Worm (Caenorhabditis elegans): ENCODE data around the gene C04C3.4.
"Not testable (repeated sequence)": the region's sequence is repeated elsewhere in the genome, so short reads cannot be mapped to it uniquely, and the experiment has no call there.

Gene C04C3.4

DNA sequence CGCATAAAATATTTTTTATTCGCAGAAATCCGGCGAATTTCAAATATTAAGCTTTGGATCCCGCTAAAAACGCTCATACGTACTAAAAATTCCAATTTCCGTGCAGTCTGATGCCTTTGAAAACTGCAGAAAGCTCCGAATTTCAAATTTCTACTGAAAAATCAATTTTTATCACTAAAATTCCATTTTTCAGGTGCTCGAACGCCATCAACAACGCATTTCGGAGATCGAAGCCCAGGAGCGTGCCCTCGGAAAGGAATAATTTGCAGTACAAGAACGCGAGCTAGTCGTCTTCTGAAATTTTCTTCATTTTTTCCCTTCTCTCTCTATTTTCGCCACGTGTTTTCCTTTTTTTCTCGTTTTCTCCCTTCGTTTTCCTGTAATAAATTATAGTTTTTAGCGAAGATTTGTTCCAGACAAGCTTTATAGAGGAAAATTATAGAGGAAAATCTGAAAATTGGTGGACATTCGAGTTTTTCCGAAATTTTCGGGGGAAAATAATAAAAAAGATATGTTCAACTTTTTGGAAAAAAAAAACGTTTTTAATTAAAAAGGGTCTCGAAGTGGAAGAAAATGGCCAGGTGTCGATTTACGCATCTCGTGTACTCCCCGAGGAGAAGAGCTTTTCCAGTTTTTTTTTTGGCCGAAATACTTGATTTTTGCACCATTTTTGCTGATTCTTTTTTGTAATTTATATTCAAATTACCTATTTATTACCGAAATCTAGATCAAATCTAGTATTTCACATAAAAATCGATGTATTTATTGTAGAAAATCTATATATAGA lies 7.5 kb upstream of the C04C3.4 start:
- TF ChIP-seq crh-2 (tag; optimal IDR thresholded peaks at IDR 0.05) (peak; percentile 9), unc-39 (tag; optimal IDR thresholded peaks at IDR 0.05) (no peak), ama-1 (optimal IDR thresholded peaks at IDR 0.05) (peak; percentile 53), lsy-2 (tag; optimal IDR thresholded peaks at IDR 0.05) (peak in 1 of 2 experiments; percentile 6), sma-3 (GFP tag; optimal IDR thresholded peaks at IDR 0.05) (no peak), dmd-4 (tag; optimal IDR thresholded peaks at IDR 0.05) (no peak), C34F6.9 (tag; optimal IDR thresholded peaks at IDR 0.05) (no peak)

DNA sequence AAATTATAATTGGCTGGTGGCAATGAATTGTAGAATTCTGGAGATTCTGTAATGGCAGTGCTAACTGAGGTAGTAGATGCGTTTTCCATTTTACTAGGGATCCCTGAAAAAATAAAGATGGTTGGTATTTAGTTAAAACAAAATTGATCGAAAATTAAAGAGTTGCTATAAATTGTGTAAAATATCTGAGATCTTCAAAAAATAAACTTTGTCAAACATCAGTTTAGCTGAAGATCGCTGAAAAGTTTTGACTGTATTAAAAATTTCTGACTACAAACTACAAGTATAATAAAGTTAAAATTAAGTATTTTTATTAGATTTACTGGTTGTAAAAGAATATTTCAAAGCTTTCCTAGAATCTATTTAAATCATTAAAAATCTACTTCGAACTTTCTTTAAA lies 4.2 kb upstream of the C04C3.4 start, which contains the start of gene B0546.5:
B0546.5 (minus strand) TSS at position 101 of the 400 bp plus-strand sequence.
- TF ChIP-seq nhr-23, mbf-1, nhr-21 (tag; optimal IDR thresholded peaks at IDR 0.05): not testable (repeated sequence)

DNA sequence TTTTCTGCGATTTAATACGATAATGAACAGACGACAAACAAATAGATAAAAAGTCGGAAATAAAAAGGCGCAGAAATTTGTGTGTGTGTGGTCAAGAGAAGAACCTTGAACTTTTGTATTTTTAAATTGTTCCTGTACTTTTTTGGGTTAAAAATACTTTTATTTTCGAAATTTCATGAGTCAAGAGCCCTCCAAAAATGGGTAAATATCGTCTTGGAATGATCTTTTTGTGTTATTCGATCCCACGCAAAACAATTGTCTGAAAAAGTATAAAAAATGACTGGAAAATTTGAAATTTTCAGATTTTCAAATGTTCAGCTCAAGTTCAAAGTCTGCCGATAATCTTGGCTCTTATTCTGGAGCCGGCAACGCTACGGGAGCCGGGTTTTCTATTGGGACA lies 1.4 kb downstream of the C04C3.4 start, which contains the start of gene C04C3.14:
C04C3.14 (plus strand) TSS at position 301 of the 400 bp plus-strand sequence.
- no peak for TF ChIP-seq C34F6.9 (tag; optimal IDR thresholded peaks at IDR 0.05)
- TF ChIP-seq nhr-11 (tag; optimal IDR thresholded peaks at IDR 0.05) = no peak
- no peak for TF ChIP-seq crh-2 (tag; optimal IDR thresholded peaks at IDR 0.05)
- TF ChIP-seq fos-1 (tag; optimal IDR thresholded peaks at IDR 0.05) = no peak
- no peak for TF ChIP-seq skn-1 (tag; optimal IDR thresholded peaks at IDR 0.05)
- no peak for TF ChIP-seq nhr-77 (tag; optimal IDR thresholded peaks at IDR 0.05)
- no peak for TF ChIP-seq nhr-129 (tag; optimal IDR thresholded peaks at IDR 0.05)
- no peak for TF ChIP-seq sma-3 (GFP tag; optimal IDR thresholded peaks at IDR 0.05)
- TF ChIP-seq ztf-4 (tag; optimal IDR thresholded peaks at IDR 0.05) = no peak
- TF ChIP-seq nhr-23 (tag; optimal IDR thresholded peaks at IDR 0.05) = no peak
- TF ChIP-seq lin-39 (tag; optimal IDR thresholded peaks at IDR 0.05) = no peak
- TF ChIP-seq ztf-11 (tag; optimal IDR thresholded peaks at IDR 0.05) = no peak
- TF ChIP-seq dmd-4 (tag; optimal IDR thresholded peaks at IDR 0.05) = no peak
- TF ChIP-seq nhr-10 (tag; optimal IDR thresholded peaks at IDR 0.05) = no peak
- TF ChIP-seq nhr-21 (tag; optimal IDR thresholded peaks at IDR 0.05) = no peak
- TF ChIP-seq ceh-16 (tag; optimal IDR thresholded peaks at IDR 0.05) = no peak
- no peak for TF ChIP-seq ZK546.5 (tag; optimal IDR thresholded peaks at IDR 0.05)

DNA sequence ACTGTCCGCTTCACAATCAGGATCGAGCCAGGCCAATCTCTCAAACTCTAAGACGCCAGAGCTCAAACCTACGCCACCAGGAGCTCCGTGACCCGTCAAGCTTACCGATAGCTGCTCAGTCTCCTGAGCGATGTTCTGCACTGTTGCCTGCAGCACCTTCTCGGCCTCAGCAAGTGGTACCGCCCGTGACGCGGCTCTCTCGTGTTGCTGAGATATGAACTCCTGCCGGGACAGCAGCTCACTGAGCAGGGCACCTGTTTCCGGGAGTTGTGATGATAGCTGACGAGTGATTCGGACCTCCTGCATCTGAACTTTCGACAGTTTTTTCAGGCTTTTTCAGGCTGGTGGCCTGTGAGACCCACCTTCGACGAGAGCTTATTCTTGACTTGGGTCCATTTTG lies 3.9 kb downstream of the C04C3.4 start:
- TF ChIP-seq peb-1 (tag; optimal IDR thresholded peaks at IDR 0.05) = no peak
- TF ChIP-seq unc-62 (GFP tag; optimal IDR thresholded peaks at IDR 0.05) = no peak
- TF ChIP-seq mbf-1 (tag; optimal IDR thresholded peaks at IDR 0.05) = no peak
- TF ChIP-seq ztf-4 (tag; optimal IDR thresholded peaks at IDR 0.05) = no peak
- no peak for TF ChIP-seq egl-27 (tag; optimal IDR thresholded peaks at IDR 0.05)
- no peak for TF ChIP-seq skn-1 (tag; optimal IDR thresholded peaks at IDR 0.05)
- no peak for TF ChIP-seq aly-2 (tag; optimal IDR thresholded peaks at IDR 0.05)
- no peak for TF ChIP-seq nhr-6 (tag; optimal IDR thresholded peaks at IDR 0.05)
- TF ChIP-seq nhr-10 (tag; optimal IDR thresholded peaks at IDR 0.05) = no peak
- no peak for TF ChIP-seq fos-1 (tag; optimal IDR thresholded peaks at IDR 0.05)
- TF ChIP-seq sma-9 (GFP tag; optimal IDR thresholded peaks at IDR 0.05) = no peak
- TF ChIP-seq sma-9 (tag; optimal IDR thresholded peaks at IDR 0.05) = no peak
- TF ChIP-seq gmeb-1 (tag; optimal IDR thresholded peaks at IDR 0.05) = no peak
- no peak for TF ChIP-seq mab-5 (tag; optimal IDR thresholded peaks at IDR 0.05)
- no peak for TF ChIP-seq ama-1 (optimal IDR thresholded peaks at IDR 0.05)
- no peak for TF ChIP-seq nhr-237 (tag; optimal IDR thresholded peaks at IDR 0.05)
- no peak for TF ChIP-seq ceh-82 (tag; optimal IDR thresholded peaks at IDR 0.05)
- no peak for TF ChIP-seq ZK546.5 (tag; optimal IDR thresholded peaks at IDR 0.05)

DNA sequence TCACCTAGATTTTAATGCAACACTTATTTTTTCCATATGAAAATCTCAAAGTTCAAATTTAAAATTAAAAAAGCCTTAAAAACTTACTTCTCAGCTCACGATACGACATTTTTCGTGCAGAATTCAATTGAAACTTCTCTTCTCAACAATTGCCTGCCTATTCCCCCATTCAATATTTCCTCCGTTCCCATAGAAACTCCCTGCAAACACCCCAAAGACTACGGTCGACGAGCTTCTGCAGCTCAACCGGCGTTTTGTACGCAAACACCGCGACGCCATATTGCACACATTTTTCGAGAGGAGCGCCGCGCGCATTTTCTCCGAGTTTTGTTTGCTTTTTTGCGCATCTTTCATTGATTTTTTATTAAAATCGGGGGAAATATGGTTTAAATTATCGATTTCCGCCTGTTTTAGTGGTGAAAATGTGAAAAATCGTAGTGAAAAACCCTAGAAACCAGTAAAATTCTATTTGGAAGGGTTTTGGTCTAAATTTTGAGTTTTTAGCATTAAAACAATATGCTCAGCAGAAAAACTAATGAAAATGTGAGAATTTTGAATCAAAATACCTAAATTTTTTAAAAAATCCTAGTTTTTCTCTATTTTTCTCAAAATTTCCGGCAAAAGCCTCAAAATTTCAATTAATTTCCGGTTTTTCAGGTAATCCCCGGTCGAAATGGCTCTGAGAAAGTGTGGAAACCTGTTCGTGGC lies 5.0 kb downstream of the C04C3.4 start, which contains the start of the genes dyf-3 and pdhb-1:
dyf-3 (minus strand) TSS at position 217 of the 708 bp plus-strand sequence.
pdhb-1 (plus strand) TSS at position 658 of the 708 bp plus-strand sequence.
- peak; percentile 78 to 95 for TF ChIP-seq lsy-2 (tag; optimal IDR thresholded peaks at IDR 0.05)
- peak; percentile 19 for TF ChIP-seq nhr-129 (tag; optimal IDR thresholded peaks at IDR 0.05)
- no peak for TF ChIP-seq ceh-16 (tag; optimal IDR thresholded peaks at IDR 0.05)
- peak; percentile 20 for TF ChIP-seq F13H6.1 (tag; optimal IDR thresholded peaks at IDR 0.05)
- TF ChIP-seq lin-11 (tag; optimal IDR thresholded peaks at IDR 0.05) = peak; percentile 24
- TF ChIP-seq unc-55 (GFP tag; optimal IDR thresholded peaks at IDR 0.05) = peak; percentile 46
- no peak for TF ChIP-seq C34F6.9 (tag; optimal IDR thresholded peaks at IDR 0.05)
- peak; percentile 9 for TF ChIP-seq gmeb-1 (tag; optimal IDR thresholded peaks at IDR 0.05)
- no peak for TF ChIP-seq alr-1 (tag; optimal IDR thresholded peaks at IDR 0.05)

Data from whole organism, L2 larva.